Fruit fly (Drosophila melanogaster) whole organism: ENCODE data around the gene aph-1.

ENCODE experiments used
- CG8478 ChIP-seq: fragments of >200 bp; optimal IDR thresholded peaks from 2 replicates; lab custom pipeline; 2018; ENCODE audit warnings: inconsistent platforms
- EcR ChIP-seq, 2 experiments: fragments of >200 bp; optimal IDR thresholded peaks; 2 replicates each; lab custom pipeline; 2017; ENCODE audit warnings: missing biosample characterization in 2 of 2, missing genetic modification characterization in 2 of 2, missing genetic modification reagents in 2 of 2
- pan ChIP-seq: fragments of >200 bp; optimal IDR thresholded peaks from 2 replicates; lab custom pipeline; 2017
- psq ChIP-seq: fragments of >200 bp; optimal IDR thresholded peaks from 2 replicates; lab custom pipeline; 2017

DNA sequence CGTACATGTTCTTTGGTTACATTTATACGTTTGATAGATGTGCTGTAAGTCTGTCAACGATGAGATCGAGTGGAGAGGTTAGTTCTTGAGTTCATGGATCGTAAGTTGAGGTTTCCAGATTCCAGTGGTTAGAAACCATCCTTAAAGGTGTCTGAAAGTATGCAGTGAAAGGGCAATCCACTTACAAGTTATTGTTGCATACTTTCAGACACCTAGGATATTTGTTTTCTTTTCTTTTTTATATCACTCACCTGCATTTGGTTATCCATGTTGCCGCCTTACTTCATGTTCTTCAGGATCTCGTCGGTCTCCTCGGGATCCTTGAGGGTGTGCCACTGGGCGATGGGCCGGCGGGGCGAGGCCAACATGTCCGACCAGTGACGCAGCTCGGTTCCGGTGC, 16.8 kb downstream of the aph-1 start:
- no peak for TF ChIP-seq psq (lab: Kevin White, UChicago)
- no peak for TF ChIP-seq EcR (GFP tag; optimal IDR thresholded peaks at IDR 0.05; lab: Kevin White, UChicago)
- TF ChIP-seq CG8478 (lab: Kevin White, UChicago) = no peak
- TF ChIP-seq pan (lab: Kevin White, UChicago) = no peak
